Worm (Caenorhabditis elegans) whole organism, mixed stage, embryonic: ENCODE results near the gene H23N18.6.

Experiments
- M03D4.4 ChIP-seq: sonication (generic microtip); optimal IDR thresholded peaks from 2 replicates; lab custom pipeline; 2017; ENCODE audit warnings: mild to moderate bottlenecking, missing genetic modification characterization, missing compliant biosample characterization
- bed-3 ChIP-seq: fragments of 200-800 bp; sonication (Bioruptor generic); optimal IDR thresholded peaks from 3 replicates; lab custom pipeline; 2018; ENCODE audit warnings: mild to moderate bottlenecking, missing genetic modification characterization, moderate library complexity, missing compliant biosample characterization
- blmp-1 ChIP-seq: fragments of 150-350 bp; optimal IDR thresholded peaks from 2 replicates; lab custom pipeline; 2014; ENCODE audit warnings: missing biosample characterization, missing genetic modification characterization
- ceh-39 ChIP-seq: fragments of 150-350 bp; optimal IDR thresholded peaks from 2 replicates; lab custom pipeline; 2014; ENCODE audit warnings: missing biosample characterization, missing genetic modification characterization
- ceh-43 ChIP-seq: fragments of 200-800 bp; sonication (Bioruptor generic); optimal IDR thresholded peaks from 2 replicates; lab custom pipeline; 2018; ENCODE audit warnings: mild to moderate bottlenecking, missing genetic modification characterization, moderate library complexity, missing compliant biosample characterization
- ceh-83 ChIP-seq: fragments of 200-800 bp; sonication (Bioruptor generic); optimal IDR thresholded peaks from 2 replicates; lab custom pipeline; 2018; ENCODE audit warnings: mild to moderate bottlenecking, missing genetic modification characterization, missing compliant biosample characterization
- ces-1 ChIP-seq: fragments of 150-350 bp; optimal IDR thresholded peaks from 2 replicates; lab custom pipeline; 2014; ENCODE audit warnings: missing biosample characterization, missing genetic modification reagents, missing genetic modification characterization
- elt-3 ChIP-seq: fragments of 150-350 bp; optimal IDR thresholded peaks from 2 replicates; lab custom pipeline; 2014; ENCODE audit warnings: missing biosample characterization, missing genetic modification characterization
- flh-1 ChIP-seq: fragments of 200-800 bp; sonication (Bioruptor generic); optimal IDR thresholded peaks from 2 replicates; lab custom pipeline; 2018; ENCODE audit warnings: mild to moderate bottlenecking, missing genetic modification characterization, moderate library complexity, missing compliant biosample characterization
- ham-2 ChIP-seq: fragments of 200-800 bp; sonication (Bioruptor generic); optimal IDR thresholded peaks from 2 replicates; lab custom pipeline; 2018; ENCODE audit warnings: mild to moderate bottlenecking, missing genetic modification characterization, missing compliant biosample characterization
- lin-13 ChIP-seq: fragments of 150-350 bp; optimal IDR thresholded peaks from 2 replicates; lab custom pipeline; 2014; ENCODE audit warnings: missing biosample characterization, missing genetic modification characterization
- lin-32 ChIP-seq: fragments of 200-800 bp; sonication (Bioruptor generic); optimal IDR thresholded peaks from 2 replicates; lab custom pipeline; 2018; ENCODE audit warnings: mild to moderate bottlenecking, missing genetic modification characterization, missing compliant biosample characterization
- lsy-2 ChIP-seq: fragments of 150-350 bp; optimal IDR thresholded peaks from 2 replicates; lab custom pipeline; 2014; ENCODE audit warnings: missing biosample characterization, missing genetic modification characterization
- mab-5 ChIP-seq: fragments of 150-350 bp; optimal IDR thresholded peaks from 2 replicates; lab custom pipeline; 2014; ENCODE audit warnings: missing biosample characterization, missing genetic modification characterization
- mep-1 ChIP-seq: fragments of 150-350 bp; optimal IDR thresholded peaks from 2 replicates; lab custom pipeline; 2017; ENCODE audit warnings: missing biosample characterization, missing genetic modification reagents, missing genetic modification characterization, inconsistent platforms
- mls-2 ChIP-seq: sonication (generic microtip); optimal IDR thresholded peaks from 2 replicates; lab custom pipeline; 2016; ENCODE audit warnings: mild to moderate bottlenecking, missing genetic modification characterization, moderate library complexity, missing compliant biosample characterization
- nhr-12 ChIP-seq: fragments of 150-350 bp; optimal IDR thresholded peaks from 2 replicates; lab custom pipeline; 2014; ENCODE audit warnings: missing biosample characterization, missing genetic modification characterization
- nhr-2 ChIP-seq: fragments of 150-350 bp; optimal IDR thresholded peaks from 2 replicates; lab custom pipeline; 2014; ENCODE audit warnings: missing biosample characterization, missing genetic modification characterization
- nhr-237 ChIP-seq: fragments of 150-350 bp; optimal IDR thresholded peaks from 2 replicates; lab custom pipeline; 2014; ENCODE audit warnings: missing biosample characterization, missing genetic modification characterization
- nhr-28 ChIP-seq: fragments of 150-350 bp; optimal IDR thresholded peaks from 2 replicates; lab custom pipeline; 2014; ENCODE audit warnings: missing biosample characterization, missing genetic modification characterization
- nhr-76 ChIP-seq: sonication (generic microtip); optimal IDR thresholded peaks from 2 replicates; lab custom pipeline; 2017; ENCODE audit warnings: missing biosample characterization, missing genetic modification characterization
- pha-4 ChIP-seq: fragments of 150-350 bp; optimal IDR thresholded peaks from 2 replicates; lab custom pipeline; 2018; ENCODE audit warnings: missing biosample characterization, missing genetic modification reagents, missing genetic modification characterization
- sem-2 ChIP-seq: fragments of 200-800 bp; sonication (Bioruptor generic); optimal IDR thresholded peaks from 2 replicates; lab custom pipeline; 2018; ENCODE audit warnings: mild to moderate bottlenecking, missing genetic modification characterization, missing compliant biosample characterization
- sptf-1 ChIP-seq: sonication (generic microtip); optimal IDR thresholded peaks from 2 replicates; lab custom pipeline; 2017; ENCODE audit warnings: mild to moderate bottlenecking, missing genetic modification characterization, moderate library complexity, missing compliant biosample characterization
- tbx-8 ChIP-seq: fragments of 200-800 bp; sonication (Bioruptor generic); optimal IDR thresholded peaks from 2 replicates; lab custom pipeline; 2018; ENCODE audit warnings: mild to moderate bottlenecking, missing genetic modification characterization, moderate library complexity, missing compliant biosample characterization
- unc-120 ChIP-seq: sonication (generic microtip); optimal IDR thresholded peaks from 2 replicates; lab custom pipeline; 2017; ENCODE audit warnings: missing genetic modification characterization, missing compliant biosample characterization; ENCODE audit not compliant: poor library complexity, severe bottlenecking
- unc-39 ChIP-seq: fragments of 150-350 bp; optimal IDR thresholded peaks from 2 replicates; lab custom pipeline; 2014; ENCODE audit warnings: missing biosample characterization, missing genetic modification characterization
- zip-8 ChIP-seq: fragments of 150-350 bp; optimal IDR thresholded peaks from 2 replicates; lab custom pipeline; 2014; ENCODE audit warnings: missing biosample characterization, missing genetic modification characterization
- ztf-11 ChIP-seq: fragments of 150-350 bp; optimal IDR thresholded peaks from 2 replicates; lab custom pipeline; 2014; ENCODE audit warnings: missing biosample characterization, missing genetic modification characterization

H23N18.6 gene

ce11 chrV:4937337-4937736 is 22.5 kb upstream of the H23N18.6 start:
- no peak for TF ChIP-seq nhr-76 (tag; lab: Kevin White, UChicago)
- no peak for TF ChIP-seq nhr-12 (tag; lab: Kevin White, UChicago)

ce11 chrV:4935096-4935495 is 20.2 kb upstream of the H23N18.6 start:
- TF ChIP-seq sem-2 (no peak), nhr-12 (tag; lab: Kevin White, UChicago) (no peak), lin-13 (tag; lab: Kevin White, UChicago) (no peak), nhr-237 (tag; lab: Kevin White, UChicago) (no peak), ceh-43 (no peak), nhr-28 (tag; lab: Kevin White, UChicago) (no peak)
- TF ChIP-seq, all 35 proteins: peak for 0

ce11 chrV:4934406-4934805 is 19.5 kb upstream of the H23N18.6 start, which contains the start of gene catp-2:
Gene catp-2, plus strand, starts transcription at chrV:4934706.
- no peak for TF ChIP-seq ceh-43
- TF ChIP-seq ceh-83 (GFP tag; lab: Kevin White, UChicago), result no peak
- TF ChIP-seq, all 35 proteins: peak for 0

ce11 chrV:4933268-4933667 is 18.4 kb upstream of the H23N18.6 start:
- TF ChIP-seq nhr-2 (no peak), mep-1 (tag; lab: Kevin White, UChicago) (no peak), ceh-39 (tag; lab: Kevin White, UChicago) (no peak), mls-2 (tag; lab: Kevin White, UChicago) (no peak), M03D4.4 (tag; lab: Kevin White, UChicago) (no peak), lin-13 (tag; lab: Kevin White, UChicago) (no peak), nhr-28 (tag; lab: Kevin White, UChicago) (no peak), lin-32 (no peak), unc-39 (tag; lab: Kevin White, UChicago) (no peak), nhr-237 (tag; lab: Kevin White, UChicago) (no peak), tbx-8 (GFP tag; lab: Kevin White, UChicago) (no peak), bed-3 (GFP tag; lab: Kevin White, UChicago) (no peak), nhr-76 (tag; lab: Kevin White, UChicago) (no peak), blmp-1 (tag; lab: Kevin White, UChicago) (no peak), flh-1 (GFP tag; lab: Kevin White, UChicago) (no peak), nhr-12 (tag; lab: Kevin White, UChicago) (no peak), sptf-1 (tag; lab: Kevin White, UChicago) (no peak)

- no peak for TF ChIP-seq zip-8 (tag; lab: Kevin White, UChicago)
- TF ChIP-seq sem-2, result no peak
- TF ChIP-seq ceh-39 (tag; lab: Kevin White, UChicago), result no peak
- TF ChIP-seq mep-1 (tag; lab: Kevin White, UChicago), result no peak
- no peak for TF ChIP-seq ham-2 (GFP tag; lab: Kevin White, UChicago)
- no peak for TF ChIP-seq bed-3 (GFP tag; lab: Kevin White, UChicago)
- TF ChIP-seq ces-1 (GFP tag; lab: Kevin White, UChicago), result no peak
- TF ChIP-seq unc-39 (tag; lab: Kevin White, UChicago), result no peak
- TF ChIP-seq unc-120 (tag; lab: Kevin White, UChicago), result no peak
- TF ChIP-seq sptf-1 (tag; lab: Kevin White, UChicago), result no peak
- no peak for TF ChIP-seq tbx-8 (GFP tag; lab: Kevin White, UChicago)
- no peak for TF ChIP-seq M03D4.4 (tag; lab: Kevin White, UChicago)
- no peak for TF ChIP-seq lsy-2
- no peak for TF ChIP-seq nhr-2
These were observed 17.9 kb upstream of the H23N18.6 start, which contains the start of gene C02E7.10 for ce11 chrV:4932814-4933213. Gene C02E7.10, minus strand, starts transcription at chrV:4933045.

- TF ChIP-seq M03D4.4 (tag; lab: Kevin White, UChicago) (no peak), mls-2 (tag; lab: Kevin White, UChicago) (no peak), mab-5 (no peak), ceh-83 (GFP tag; lab: Kevin White, UChicago) (no peak), sem-2 (no peak), elt-3 (no peak), blmp-1 (tag; lab: Kevin White, UChicago) (no peak), ces-1 (GFP tag; lab: Kevin White, UChicago) (no peak), lin-32 (no peak), sptf-1 (tag; lab: Kevin White, UChicago) (no peak), ceh-43 (no peak), tbx-8 (GFP tag; lab: Kevin White, UChicago) (no peak), mep-1 (tag; lab: Kevin White, UChicago) (no peak), ztf-11 (tag; lab: Kevin White, UChicago) (no peak), nhr-237 (tag; lab: Kevin White, UChicago) (no peak), pha-4 (tag; lab: Kevin White, UChicago) (no peak)
These were observed 15.0 kb upstream of the H23N18.6 start, which contains the start of gene str-205 for ce11 chrV:4929842-4930241. Gene str-205, minus strand, starts transcription at chrV:4929942.
